Worm (Caenorhabditis elegans) whole organism, mixed stage, embryonic: ENCODE results near the gene npr-1.

Source experiments
- cnd-1 ChIP-seq: fragments of 200-800 bp; sonication (Bioruptor generic); optimal IDR thresholded peaks from 2 replicates; lab custom pipeline; 2018; ENCODE audit warnings: mild to moderate bottlenecking, missing genetic modification characterization, missing compliant biosample characterization
- elt-1 ChIP-seq: sonication (generic microtip); optimal IDR thresholded peaks from 2 replicates; lab custom pipeline; 2017; ENCODE audit warnings: missing genetic modification characterization, mild to moderate bottlenecking, missing compliant biosample characterization, antibody characterized with exemption, moderate library complexity, borderline replicate concordance; ENCODE audit not compliant: insufficient read depth
- flh-1 ChIP-seq: fragments of 200-800 bp; sonication (Bioruptor generic); optimal IDR thresholded peaks from 2 replicates; lab custom pipeline; 2018; ENCODE audit warnings: mild to moderate bottlenecking, missing genetic modification characterization, moderate library complexity, missing compliant biosample characterization
- lin-13 ChIP-seq: fragments of 150-350 bp; optimal IDR thresholded peaks from 2 replicates; lab custom pipeline; 2014; ENCODE audit warnings: missing biosample characterization, missing genetic modification characterization
- lin-32 ChIP-seq: fragments of 200-800 bp; sonication (Bioruptor generic); optimal IDR thresholded peaks from 2 replicates; lab custom pipeline; 2018; ENCODE audit warnings: mild to moderate bottlenecking, missing genetic modification characterization, missing compliant biosample characterization
- lsy-2 ChIP-seq: fragments of 150-350 bp; optimal IDR thresholded peaks from 2 replicates; lab custom pipeline; 2014; ENCODE audit warnings: missing biosample characterization, missing genetic modification characterization
- nhr-76 ChIP-seq: sonication (generic microtip); optimal IDR thresholded peaks from 2 replicates; lab custom pipeline; 2017; ENCODE audit warnings: missing biosample characterization, missing genetic modification characterization
- pha-4 ChIP-seq: fragments of 150-350 bp; optimal IDR thresholded peaks from 2 replicates; lab custom pipeline; 2018; ENCODE audit warnings: missing biosample characterization, missing genetic modification reagents, missing genetic modification characterization
- sptf-1 ChIP-seq: sonication (generic microtip); optimal IDR thresholded peaks from 2 replicates; lab custom pipeline; 2017; ENCODE audit warnings: mild to moderate bottlenecking, missing genetic modification characterization, moderate library complexity, missing compliant biosample characterization

DNA sequence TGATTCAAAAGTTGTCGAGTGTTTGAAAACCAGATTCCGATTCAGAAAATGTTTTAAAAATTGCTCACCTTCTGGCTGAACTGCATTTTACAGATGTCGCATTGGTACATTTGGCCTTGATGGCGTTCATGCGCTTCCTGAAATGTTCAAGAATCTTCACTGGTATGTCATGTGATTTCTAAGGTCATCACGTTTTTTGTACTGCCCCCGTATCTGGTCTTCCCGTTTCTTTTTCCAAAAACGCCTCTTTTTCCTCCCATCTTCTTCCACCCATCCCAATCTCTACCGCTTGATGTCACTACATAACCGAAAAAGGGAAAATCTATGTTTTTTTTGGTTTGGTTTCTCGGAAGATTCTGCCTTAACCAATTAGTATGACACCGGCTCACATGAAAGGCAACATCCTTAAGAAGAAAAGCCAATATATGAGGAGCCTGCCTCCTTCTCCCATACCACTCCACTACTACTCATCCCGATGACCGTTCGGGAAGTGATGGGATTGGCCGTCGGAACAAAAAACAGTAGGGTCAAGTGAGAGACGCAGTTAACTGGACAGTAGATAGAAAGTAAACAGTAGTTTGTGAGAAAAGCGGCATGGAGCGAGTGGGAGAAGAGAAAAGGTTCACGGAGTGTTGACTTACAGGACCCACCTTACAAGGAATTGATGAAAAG, 40.1 kb upstream of the npr-1 start:
- TF ChIP-seq lin-13 (tag; lab: Kevin White, UChicago) (no peak), lsy-2 (tag; lab: Kevin White, UChicago) (no peak), cnd-1 (no peak), sptf-1 (no peak), pha-4 (peak; percentile 23), nhr-76 (tag; lab: Kevin White, UChicago) (no peak), flh-1 (GFP tag; lab: Kevin White, UChicago) (no peak), lin-32 (no peak), elt-1 (no peak)
